Fruit fly (Drosophila melanogaster): ENCODE data around the gene SdicA.

DNA sequence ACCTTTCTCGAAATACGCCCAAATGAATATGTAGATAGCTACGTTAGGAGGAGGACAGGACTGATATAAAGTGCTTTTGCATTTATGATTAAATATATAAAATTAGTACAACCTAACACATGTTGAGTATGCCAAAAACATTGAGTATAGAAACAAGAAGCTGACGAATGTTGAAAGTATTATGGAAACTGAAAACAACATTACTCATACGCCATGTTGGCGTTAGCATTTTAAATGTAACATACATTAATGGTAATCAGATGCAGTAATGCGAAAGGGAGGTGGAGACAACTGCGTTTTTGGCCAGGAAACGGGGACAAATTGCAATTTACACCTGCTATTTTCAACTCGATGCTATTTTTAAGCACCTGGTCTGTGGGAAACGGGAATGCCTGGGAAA lies 43.2 kb downstream of the SdicA start:
- TF ChIP-seq Hr96 (GFP tag; optimal IDR thresholded peaks at IDR 0.05): no peak
- no peak for TF ChIP-seq Clk (GFP tag; optimal IDR thresholded peaks at IDR 0.05)
- no peak for TF ChIP-seq bab1 (GFP tag; optimal IDR thresholded peaks at IDR 0.05)
- TF ChIP-seq Mnt (GFP tag; optimal IDR thresholded peaks at IDR 0.05): no peak
- TF ChIP-seq CG11617 (GFP tag; optimal IDR thresholded peaks at IDR 0.05): no peak
